Fruit fly (Drosophila melanogaster) whole organism, embryonic: Measurements from ENCODE around the gene TTLL6B.

Source experiments
- Asciz ChIP-seq: fragments of 200-800 bp; sonication (Bioruptor generic); optimal IDR thresholded peaks from 2 replicates; lab custom pipeline; 2017; ENCODE audit warnings: missing biosample characterization, mild to moderate bottlenecking, missing genetic modification characterization, missing genetic modification reagents
- CG10267 ChIP-seq: fragments of 200-800 bp; sonication (Bioruptor generic); optimal IDR thresholded peaks from 2 replicates; lab custom pipeline; 2018; ENCODE audit warnings: missing biosample characterization, mild to moderate bottlenecking, missing genetic modification characterization, moderate library complexity
- CG10366 ChIP-seq: fragments of 200-800 bp; sonication (Bioruptor generic); IDR thresholded peaks from 2 replicates; pipeline ENCODE4 v1.3.6; 2022; ENCODE audit warnings: missing biosample characterization, missing genetic modification characterization
- CG10979 ChIP-seq: fragments of 200-800 bp; sonication (Bioruptor generic); optimal IDR thresholded peaks from 2 replicates; lab custom pipeline; 2018; ENCODE audit warnings: missing biosample characterization, mild to moderate bottlenecking, missing genetic modification characterization, moderate library complexity
- CG11398 ChIP-seq: fragments of 200-800 bp; sonication (Bioruptor generic); optimal IDR thresholded peaks from 2 replicates; lab custom pipeline; 2016; ENCODE audit warnings: missing biosample characterization, missing genetic modification characterization
- CG1529 ChIP-seq: fragments of 200-800 bp; sonication (Bioruptor generic); optimal IDR thresholded peaks from 3 replicates; lab custom pipeline; 2018; ENCODE audit warnings: missing biosample characterization, missing genetic modification characterization
- CG17802 ChIP-seq: fragments of 200-800 bp; sonication (Bioruptor generic); optimal IDR thresholded peaks from 2 replicates; lab custom pipeline; 2018; ENCODE audit warnings: missing biosample characterization, mild to moderate bottlenecking, missing genetic modification characterization, moderate library complexity
- CG18476 ChIP-seq: fragments of 200-800 bp; sonication (Bioruptor generic); optimal IDR thresholded peaks from 2 replicates; lab custom pipeline; 2016; ENCODE audit warnings: missing biosample characterization, mild to moderate bottlenecking, missing genetic modification characterization
- CG18764 ChIP-seq: fragments of 200-800 bp; sonication (Bioruptor generic); optimal IDR thresholded peaks from 3 replicates; lab custom pipeline; 2016; ENCODE audit warnings: missing biosample characterization, missing genetic modification characterization
- CG30020 ChIP-seq: fragments of 200-800 bp; optimal IDR thresholded peaks from 2 replicates; lab custom pipeline; 2019; ENCODE audit warnings: missing biosample characterization, mild to moderate bottlenecking, missing genetic modification characterization, moderate library complexity
- CG7786 ChIP-seq: fragments of 200-800 bp; sonication (Bioruptor generic); optimal IDR thresholded peaks from 2 replicates; lab custom pipeline; 2016; ENCODE audit warnings: missing biosample characterization, missing genetic modification characterization
- CG8290 ChIP-seq, 3 experiments: fragments of 200-800 bp; sonication (Bioruptor generic); optimal IDR thresholded peaks; 2 replicates each; lab custom pipeline; 2016 to 2019; ENCODE audit warnings: missing biosample characterization in 3 of 3, missing genetic modification characterization in 3 of 3, mild to moderate bottlenecking in 2 of 3, moderate library complexity in 1 of 3
- CG8924 ChIP-seq: fragments of 200-800 bp; optimal IDR thresholded peaks from 3 replicates; lab custom pipeline; 2019; ENCODE audit warnings: missing biosample characterization, mild to moderate bottlenecking, missing genetic modification characterization, moderate library complexity
- CG9437 ChIP-seq: fragments of 200-800 bp; sonication (Bioruptor generic); optimal IDR thresholded peaks from 2 replicates; lab custom pipeline; 2018; ENCODE audit warnings: missing biosample characterization, mild to moderate bottlenecking, missing genetic modification characterization
- CrebB ChIP-seq: fragments of 200-800 bp; sonication (Bioruptor generic); optimal IDR thresholded peaks from 3 replicates; lab custom pipeline; 2018; ENCODE audit warnings: missing biosample characterization, mild to moderate bottlenecking, missing genetic modification characterization
- D19A ChIP-seq: fragments of 200-800 bp; optimal IDR thresholded peaks from 3 replicates; lab custom pipeline; 2019; ENCODE audit warnings: missing biosample characterization, mild to moderate bottlenecking, missing genetic modification characterization, moderate library complexity
- Dbx ChIP-seq: fragments of 200-800 bp; sonication (Bioruptor generic); IDR thresholded peaks from 3 replicates; pipeline ENCODE4 v1.3.6; 2022; ENCODE audit warnings: missing biosample characterization, missing genetic modification characterization
- Dip2 ChIP-seq: fragments of 200-800 bp; sonication (Bioruptor generic); IDR thresholded peaks from 2 replicates; pipeline ENCODE4 v1.3.6; 2022; ENCODE audit warnings: missing biosample characterization, missing genetic modification characterization
- Dll ChIP-seq: fragments of 200-800 bp; sonication (Bioruptor generic); IDR thresholded peaks from 4 replicates; pipeline ENCODE4 v1.3.6; 2022; ENCODE audit warnings: missing biosample characterization, missing genetic modification characterization; ENCODE audit not compliant: partially characterized antibody
- Elba2 ChIP-seq: fragments of 200-800 bp; sonication (Bioruptor generic); optimal IDR thresholded peaks from 3 replicates; lab custom pipeline; 2016; ENCODE audit warnings: missing biosample characterization, missing genetic modification characterization
- Ets65A ChIP-seq: fragments of 200-800 bp; sonication (Bioruptor generic); peaks from one replicate; lab custom pipeline; 2016; ENCODE audit warnings: missing biosample characterization, missing genetic modification characterization
- HLHmδ ChIP-seq: fragments of 200-800 bp; sonication (Bioruptor generic); optimal IDR thresholded peaks from 2 replicates; lab custom pipeline; 2018; ENCODE audit warnings: missing biosample characterization, mild to moderate bottlenecking, missing genetic modification characterization, moderate library complexity
- Hand ChIP-seq: fragments of 200-800 bp; sonication (Bioruptor generic); optimal IDR thresholded peaks from 2 replicates; lab custom pipeline; 2017; ENCODE audit warnings: mild to moderate bottlenecking, missing biosample characterization, missing genetic modification reagents, missing genetic modification characterization
- HmgZ ChIP-seq: fragments of 200-800 bp; sonication (Bioruptor generic); optimal IDR thresholded peaks from 2 replicates; lab custom pipeline; 2018; ENCODE audit warnings: missing biosample characterization, mild to moderate bottlenecking, missing genetic modification characterization
- Hmr ChIP-seq: fragments of 200-800 bp; sonication (Bioruptor generic); optimal IDR thresholded peaks from 3 replicates; lab custom pipeline; 2017; ENCODE audit warnings: mild to moderate bottlenecking, missing biosample characterization, missing genetic modification reagents, missing genetic modification characterization
- Hr51 ChIP-seq, 2 experiments: fragments of 200-800 bp; sonication (Bioruptor generic); optimal IDR thresholded peaks; 2 replicates in 1 of 2; 3 replicates in 1 of 2; lab custom pipeline; 2016 to 2018; ENCODE audit warnings: missing biosample characterization in 2 of 2, missing genetic modification characterization in 2 of 2, mild to moderate bottlenecking in 1 of 2, moderate library complexity in 1 of 2
- Jarid2 ChIP-seq: fragments of 200-800 bp; sonication (Bioruptor generic); optimal IDR thresholded peaks from 3 replicates; lab custom pipeline; 2017; ENCODE audit warnings: mild to moderate bottlenecking, missing biosample characterization, missing genetic modification reagents, missing genetic modification characterization
- Max ChIP-seq: fragments of 200-800 bp; sonication (Bioruptor generic); optimal IDR thresholded peaks from 2 replicates; lab custom pipeline; 2016; ENCODE audit warnings: missing biosample characterization, mild to moderate bottlenecking, missing genetic modification characterization
- Xrp1 ChIP-seq: fragments of 200-800 bp; sonication (Bioruptor generic); IDR thresholded peaks from 2 replicates; pipeline ENCODE4 v1.3.6; 2022; ENCODE audit warnings: missing biosample characterization, missing genetic modification characterization
- ara ChIP-seq: fragments of 200-800 bp; sonication (Bioruptor generic); IDR thresholded peaks from 2 replicates; pipeline ENCODE4 v1.3.6; 2022; ENCODE audit warnings: missing biosample characterization, missing genetic modification characterization
- ato ChIP-seq: fragments of 200-800 bp; sonication (Bioruptor generic); IDR thresholded peaks from 2 replicates; pipeline ENCODE4 v1.3.6; 2022; ENCODE audit warnings: missing biosample characterization, missing genetic modification characterization; ENCODE audit not compliant: partially characterized antibody
- bowl ChIP-seq: fragments of 200-800 bp; sonication (Bioruptor generic); IDR thresholded peaks from 2 replicates; pipeline ENCODE4 v1.3.6; 2022; ENCODE audit warnings: missing biosample characterization, missing genetic modification characterization
- btn ChIP-seq: fragments of 200-800 bp; sonication (Bioruptor generic); optimal IDR thresholded peaks from 2 replicates; lab custom pipeline; 2016; ENCODE audit warnings: missing biosample characterization, missing genetic modification characterization
- cas ChIP-seq: fragments of 200-800 bp; sonication (Bioruptor generic); IDR thresholded peaks from 2 replicates; pipeline ENCODE4 v1.3.6; 2022; ENCODE audit warnings: missing biosample characterization, missing genetic modification characterization
- gem ChIP-seq: fragments of 200-800 bp; sonication (Bioruptor generic); optimal IDR thresholded peaks from 2 replicates; lab custom pipeline; 2019; ENCODE audit warnings: missing biosample characterization, mild to moderate bottlenecking, missing genetic modification characterization, moderate library complexity
- jing ChIP-seq: fragments of 200-800 bp; sonication (Bioruptor generic); optimal IDR thresholded peaks from 2 replicates; lab custom pipeline; 2018; ENCODE audit warnings: missing biosample characterization, mild to moderate bottlenecking, missing genetic modification characterization
- mam ChIP-seq: fragments of 200-800 bp; sonication (Bioruptor generic); optimal IDR thresholded peaks from 3 replicates; lab custom pipeline; 2016; ENCODE audit warnings: missing biosample characterization, missing genetic modification characterization
- org-1 ChIP-seq: fragments of 200-800 bp; sonication (Bioruptor generic); optimal IDR thresholded peaks from 2 replicates; lab custom pipeline; 2017; ENCODE audit warnings: missing biosample characterization, missing genetic modification characterization
- pho ChIP-seq: fragments of 200-800 bp; sonication (Bioruptor generic); optimal IDR thresholded peaks from 2 replicates; lab custom pipeline; 2016; ENCODE audit warnings: missing biosample characterization, missing genetic modification characterization
- pnt ChIP-seq: fragments of 200-800 bp; sonication (Bioruptor generic); optimal IDR thresholded peaks from 3 replicates; lab custom pipeline; 2016; ENCODE audit warnings: missing biosample characterization, missing genetic modification characterization
- pzg ChIP-seq: fragments of 200-800 bp; sonication (Bioruptor generic); optimal IDR thresholded peaks from 3 replicates; lab custom pipeline; 2018; ENCODE audit warnings: missing biosample characterization, mild to moderate bottlenecking, missing genetic modification characterization, moderate library complexity
- sens ChIP-seq: fragments of 200-800 bp; sonication (Bioruptor generic); peaks from one replicate; lab custom pipeline; 2016; ENCODE audit warnings: missing biosample characterization, missing genetic modification characterization
- tin ChIP-seq: fragments of 200-800 bp; sonication (Bioruptor generic); optimal IDR thresholded peaks from 3 replicates; lab custom pipeline; 2016; ENCODE audit warnings: missing biosample characterization, missing genetic modification characterization
- tio ChIP-seq: fragments of 200-800 bp; sonication (Bioruptor generic); optimal IDR thresholded peaks from 2 replicates; lab custom pipeline; 2017; ENCODE audit warnings: missing biosample characterization, missing genetic modification characterization, inconsistent platforms
- unpg ChIP-seq: fragments of 200-800 bp; sonication (Bioruptor generic); optimal IDR thresholded peaks from 3 replicates; lab custom pipeline; 2018; ENCODE audit warnings: missing biosample characterization, mild to moderate bottlenecking, missing genetic modification characterization, moderate library complexity
- z ChIP-seq: fragments of 200-800 bp; sonication (Bioruptor generic); IDR thresholded peaks from 3 replicates; pipeline ENCODE4 v1.3.6; 2022; ENCODE audit warnings: missing biosample characterization, missing genetic modification characterization
- zf30C ChIP-seq: fragments of 200-800 bp; sonication (Bioruptor generic); optimal IDR thresholded peaks from 3 replicates; lab custom pipeline; 2018; ENCODE audit warnings: missing biosample characterization, mild to moderate bottlenecking, missing genetic modification characterization

Gene TTLL6B

DNA sequence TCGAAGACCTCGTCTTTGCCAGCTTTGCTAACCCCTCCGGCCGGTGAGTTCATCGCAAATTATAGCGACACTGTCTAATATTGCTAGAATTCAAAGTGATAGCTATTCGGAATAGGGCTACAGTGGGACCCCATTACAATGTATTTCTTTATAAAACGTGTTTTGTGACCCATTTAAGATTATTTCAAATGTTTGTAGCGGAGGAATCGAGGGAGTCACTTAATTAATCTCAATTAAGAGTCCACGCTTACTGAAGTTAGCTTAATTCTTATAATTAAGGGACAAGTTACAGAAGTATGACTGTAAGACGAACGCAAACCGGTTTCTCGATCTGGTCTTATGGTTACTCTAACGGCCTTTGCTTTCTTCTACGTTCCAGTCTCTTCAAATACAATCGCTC is 38.8 kb upstream of the TTLL6B start (continued):
- TF ChIP-seq HLHmδ (GFP tag; lab: Kevin White, UChicago) (no peak), tin (GFP tag; lab: Kevin White, UChicago) (peak; percentile 11), CG7786 (GFP tag; lab: Kevin White, UChicago) (peak; percentile 30), CG8290 (GFP tag; optimal IDR thresholded peaks at IDR 0.05; lab: Kevin White, UChicago) (peak; percentile 7), CG8290 (tag; optimal IDR thresholded peaks at IDR 0.05; lab: Kevin White, UChicago) (peak in 1 of 2 experiments; percentile 56), Hr51 (GFP tag; optimal IDR thresholded peaks at IDR 0.05; lab: Kevin White, UChicago) (peak in 1 of 2 experiments; percentile 1), mam (peak; percentile 58), btn (GFP tag; lab: Kevin White, UChicago) (no peak), CG8924 (tag; lab: Kevin White, UChicago) (peak; percentile 37), CrebB (tag; lab: Kevin White, UChicago) (peak; percentile 26), pnt (GFP tag; lab: Kevin White, UChicago) (peak; percentile 10), D19A (tag; lab: Kevin White, UChicago) (peak; percentile 21), HmgZ (tag; lab: Kevin White, UChicago) (peak; percentile 10), pzg (GFP tag; lab: Kevin White, UChicago) (no peak)

DNA sequence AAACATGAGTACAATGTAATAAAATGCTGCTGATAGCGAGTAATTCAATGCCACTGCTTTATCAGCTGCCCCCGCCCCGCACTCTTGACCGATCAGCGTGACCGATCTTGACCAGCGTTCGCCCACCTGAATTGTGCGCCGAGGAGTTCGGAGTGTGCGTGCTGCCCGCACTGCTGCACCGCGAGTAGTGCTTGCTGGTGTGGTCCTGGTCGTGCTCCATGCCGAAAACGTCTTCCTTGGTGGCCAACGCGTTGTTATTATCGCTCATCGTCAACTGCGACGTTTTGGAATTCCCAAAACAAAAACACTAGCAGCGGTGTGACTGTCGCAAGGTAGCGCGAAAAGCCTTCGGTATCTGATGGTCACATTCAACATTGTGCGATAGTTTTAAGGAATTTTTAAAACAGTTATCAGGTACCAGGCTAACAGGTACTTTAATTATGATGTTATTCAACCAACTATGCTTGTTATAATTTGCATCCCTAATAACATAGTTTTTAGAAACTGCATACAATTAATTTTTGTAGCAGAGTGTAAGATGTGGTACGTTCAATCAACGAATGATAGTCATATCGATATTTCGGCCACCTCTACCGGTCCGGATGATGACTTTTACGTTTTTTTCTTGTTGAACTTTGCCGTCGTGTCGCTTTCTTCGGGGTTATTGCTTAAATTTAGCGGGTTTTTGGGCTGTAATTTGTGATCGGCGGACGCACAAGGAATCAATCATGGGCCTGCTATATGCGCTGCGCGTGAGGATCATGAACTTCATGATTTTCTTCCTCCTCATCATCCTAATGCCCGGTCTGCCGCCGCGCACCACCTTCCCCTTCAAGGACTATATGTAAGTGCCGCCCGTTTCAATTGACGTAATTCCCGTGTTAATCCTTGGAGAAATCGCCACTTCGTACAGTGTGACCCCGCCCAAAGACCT is 37.7 kb upstream of the TTLL6B start, which contains the start of the genes bigmax and Hmu:
Gene bigmax (minus strand): TSS at position 325 of the 934 bp plus-strand sequence.
Gene Hmu (plus strand): TSS at position 568 of the 934 bp plus-strand sequence.
- TF ChIP-seq CG1529 (GFP tag; lab: Kevin White, UChicago) (peak; percentile 41), ato (GFP tag; lab: Robert Waterston, UW) (peak; percentile 51; the same call in 1 of the 2 replicates), zf30C (GFP tag; lab: Kevin White, UChicago) (no peak), Dbx (GFP tag; lab: Robert Waterston, UW) (peak; percentile 92), Xrp1 (peak; percentile 87), Dip2 (no peak), sens (GFP tag; lab: Kevin White, UChicago) (peak; percentile 94), Hmr (GFP tag; lab: Kevin White, UChicago) (peak; percentile 90), Jarid2 (GFP tag; lab: Kevin White, UChicago) (peak; percentile 51), CG30020 (tag; lab: Kevin White, UChicago) (peak; percentile 70), org-1 (GFP tag; lab: Kevin White, UChicago) (no peak), CG18764 (peak; percentile 77), CG17802 (tag; lab: Kevin White, UChicago) (peak; percentile 49), CG10267 (tag; lab: Kevin White, UChicago) (peak; percentile 83), Asciz (peak; percentile 36), CG10366 (GFP tag; lab: Robert Waterston, UW) (peak; percentile 83), CG18476 (peak; percentile 84), unpg (peak; percentile 82), ara (GFP tag; lab: Robert Waterston, UW) (peak; percentile 74), z (no peak), Ets65A (GFP tag; lab: Kevin White, UChicago) (peak; percentile 98), jing (GFP tag; lab: Kevin White, UChicago) (peak; percentile 7), bowl (GFP tag; lab: Robert Waterston, UW) (0 out of 2 replicates have a peak, but pooled peaks have one; percentile 20), CG10979 (tag; lab: Kevin White, UChicago) (peak; percentile 69), Max (peak; percentile 82), CG9437 (GFP tag; lab: Kevin White, UChicago) (peak; percentile 98), gem (tag; lab: Kevin White, UChicago) (peak; percentile 89), tio (no peak), CG11398 (GFP tag; lab: Kevin White, UChicago) (peak; percentile 31), Dll (peak; percentile 98), Hand (GFP tag; lab: Kevin White, UChicago) (peak; percentile 17), pho (GFP tag; lab: Kevin White, UChicago) (peak; percentile 93), cas (GFP tag; lab: Robert Waterston, UW) (peak; percentile 71), Elba2 (GFP tag; lab: Kevin White, UChicago) (no peak)
